Worm (Caenorhabditis elegans): ENCODE measurements around the gene best-16.

best-16 gene

ce11 chrIV:7236248-7236772 is 40.7 kb upstream of the best-16 start (continued):
- TF ChIP-seq ZK337.2 (GFP tag; IDR thresholded peaks at IDR 0.05) (no peak), hmg-1.1 (GFP tag; IDR thresholded peaks at IDR 0.05) (no peak), dmd-6 (GFP tag; IDR thresholded peaks at IDR 0.05) (no peak), egl-43 (GFP tag; IDR thresholded peaks at IDR 0.05) (no peak), ztf-7 (tag; optimal IDR thresholded peaks at IDR 0.05) (no peak), unc-62 (GFP tag; optimal IDR thresholded peaks at IDR 0.05 in 1 of 2) (peak in 1 of 2 experiments; percentile 17), unc-62 (tag; optimal IDR thresholded peaks at IDR 0.05) (no peak), egl-27 (tag; optimal IDR thresholded peaks at IDR 0.05) (no peak), nhr-48 (tag; optimal IDR thresholded peaks at IDR 0.05) (peak; percentile 31), lsy-2 (tag; optimal IDR thresholded peaks at IDR 0.05) (peak in 1 of 2 experiments; percentile 26), mdl-1 (tag; optimal IDR thresholded peaks at IDR 0.05) (no peak), madf-9 (GFP tag; conservative IDR thresholded peaks at IDR 0.05) (no peak)

ce11 chrIV:7235382-7235917 is 39.8 kb upstream of the best-16 start:
- TF ChIP-seq mes-2 (tag; optimal IDR thresholded peaks at IDR 0.05; ENCODE audit: poor library complexity, severe bottlenecking), result peak; percentile 38
- TF ChIP-seq T26A8.4 (GFP tag; IDR thresholded peaks at IDR 0.05), result 0 out of 2 replicates have a peak, but pooled peaks have one; percentile 41
- TF ChIP-seq unc-62 (GFP tag; optimal IDR thresholded peaks at IDR 0.05 in 1 of 2), result peak in 1 of 2 experiments; percentile 63
- TF ChIP-seq unc-62 (tag; optimal IDR thresholded peaks at IDR 0.05), result no peak
- TF ChIP-seq mxl-2 (GFP tag; conservative IDR thresholded peaks at IDR 0.05), result no peak
- peak; percentile 80 for TF ChIP-seq hmg-1.1 (GFP tag; IDR thresholded peaks at IDR 0.05)
- no peak for TF ChIP-seq ctbp-1 (GFP tag; IDR thresholded peaks at IDR 0.05)
- TF ChIP-seq aha-1 (tag), result peak; percentile 28
- peak; percentile 75 for TF ChIP-seq egl-43 (GFP tag; IDR thresholded peaks at IDR 0.05)
- TF ChIP-seq dmd-6 (GFP tag; IDR thresholded peaks at IDR 0.05), result peak; percentile 69; the same call in 1 of the 2 replicates
- peak; percentile 71 for TF ChIP-seq mep-1 (tag; optimal IDR thresholded peaks at IDR 0.05)
- TF ChIP-seq nhr-10 (tag; optimal IDR thresholded peaks at IDR 0.05), result no peak
- TF ChIP-seq hlh-30 (tag; optimal IDR thresholded peaks at IDR 0.05; ENCODE audit: insufficient read depth), result peak; percentile 16
- peak in 1 of 2 experiments; percentile 43 for TF ChIP-seq daf-16 (GFP tag; optimal IDR thresholded peaks at IDR 0.05)
- TF ChIP-seq daf-16 (tag; optimal IDR thresholded peaks at IDR 0.05), result peak; percentile 18
- peak; percentile 62; the same call in 1 of the 2 replicates for TF ChIP-seq php-3 (GFP tag; IDR thresholded peaks at IDR 0.05)
- peak; percentile 56 for TF ChIP-seq fkh-10 (GFP tag; optimal IDR thresholded peaks at IDR 0.05)
- no peak for TF ChIP-seq ceh-28 (tag; optimal IDR thresholded peaks at IDR 0.05)
- TF ChIP-seq lin-38 (GFP tag; IDR thresholded peaks at IDR 0.05), result no peak
- TF ChIP-seq ces-1 (GFP tag; optimal IDR thresholded peaks at IDR 0.05), result no peak
- TF ChIP-seq mdl-1 (tag; optimal IDR thresholded peaks at IDR 0.05), result peak in 1 of 2 experiments; percentile 19
- TF ChIP-seq rbr-2 (tag; optimal IDR thresholded peaks at IDR 0.05), result peak; percentile 64
- no peak for TF ChIP-seq D1046.2 (GFP tag; IDR thresholded peaks at IDR 0.05)
- 0 out of 2 replicates have a peak, but pooled peaks have one; percentile 43 for TF ChIP-seq nhr-42 (GFP tag; IDR thresholded peaks at IDR 0.05)
- TF ChIP-seq F37D6.2 (tag; optimal IDR thresholded peaks at IDR 0.05), result peak; percentile 4
- TF ChIP-seq pqm-1 (tag; optimal IDR thresholded peaks at IDR 0.05), result peak; percentile 96
- no peak for TF ChIP-seq F44E2.7 (GFP tag; IDR thresholded peaks at IDR 0.05)
- TF ChIP-seq hlh-11 (tag; optimal IDR thresholded peaks at IDR 0.05), result peak; percentile 77
- TF ChIP-seq nhr-41 (GFP tag; IDR thresholded peaks at IDR 0.05), result no peak
- peak; percentile 57 for TF ChIP-seq nhr-11 (tag; optimal IDR thresholded peaks at IDR 0.05)
- TF ChIP-seq madf-9 (GFP tag; conservative IDR thresholded peaks at IDR 0.05), result 0 out of 2 replicates have a peak, but pooled peaks have one; percentile 22
- TF ChIP-seq F26F4.8 (GFP tag; conservative IDR thresholded peaks at IDR 0.05), result no peak
- peak; percentile 78 for TF ChIP-seq dve-1 (tag; optimal IDR thresholded peaks at IDR 0.05; ENCODE audit: insufficient read depth)
- TF ChIP-seq nhr-28 (tag; optimal IDR thresholded peaks at IDR 0.05), result peak; percentile 89
- peak; percentile 9 to 56 for TF ChIP-seq lsy-2 (tag; optimal IDR thresholded peaks at IDR 0.05)
- peak; percentile 46; the same call in 1 of the 2 replicates for TF ChIP-seq lin-1 (GFP tag; IDR thresholded peaks at IDR 0.05)
- no peak for TF ChIP-seq daf-8 (GFP tag; IDR thresholded peaks at IDR 0.05)
- no peak for TF ChIP-seq zfp-2 (tag; optimal IDR thresholded peaks at IDR 0.05)
- 0 out of 2 replicates have a peak, but pooled peaks have one; percentile 27 for TF ChIP-seq lim-7 (GFP tag; IDR thresholded peaks at IDR 0.05)

Measured in whole organism, L4 larva.